Fruit fly (Drosophila melanogaster) whole organism, embryonic: ENCODE results near the gene CG6607.

ENCODE experiments used
- Awh ChIP-seq: fragments of 200-800 bp; sonication (Bioruptor generic); IDR thresholded peaks from 2 replicates; pipeline ENCODE4, ENCODE4 v1.3.6; 2022; ENCODE audit warnings: missing biosample characterization, missing genetic modification characterization
- Bgb ChIP-seq: fragments of 200-800 bp; sonication (Bioruptor generic); IDR thresholded peaks from 2 replicates; pipeline ENCODE4 v1.3.6; 2022; ENCODE audit warnings: missing biosample characterization, missing genetic modification characterization; ENCODE audit not compliant: partially characterized antibody
- CG10959 ChIP-seq: fragments of 200-800 bp; sonication (Bioruptor generic); IDR thresholded peaks from 2 replicates; pipeline ENCODE4 v1.3.6; 2022; ENCODE audit warnings: missing biosample characterization, missing genetic modification characterization
- CG11247 ChIP-seq: fragments of 200-800 bp; sonication (Bioruptor generic); IDR thresholded peaks from 2 replicates; pipeline ENCODE4 v1.3.6; 2022; ENCODE audit warnings: missing biosample characterization, missing genetic modification characterization
- CG12155 ChIP-seq: fragments of 200-800 bp; sonication (Bioruptor generic); optimal IDR thresholded peaks from 3 replicates; lab custom pipeline; 2016; ENCODE audit warnings: missing biosample characterization, missing genetic modification characterization
- CG12219 ChIP-seq: fragments of 200-800 bp; sonication (Bioruptor generic); optimal IDR thresholded peaks from 3 replicates; lab custom pipeline; 2018; ENCODE audit warnings: missing biosample characterization, mild to moderate bottlenecking, missing genetic modification characterization
- CG14965 ChIP-seq: fragments of 200-800 bp; sonication (Bioruptor generic); optimal IDR thresholded peaks from 2 replicates; lab custom pipeline; 2016; ENCODE audit warnings: missing biosample characterization, missing genetic modification characterization, borderline replicate concordance
- CG15696 ChIP-seq: fragments of 200-800 bp; sonication (Bioruptor generic); optimal IDR thresholded peaks from 2 replicates; lab custom pipeline; 2019; ENCODE audit warnings: missing biosample characterization, mild to moderate bottlenecking, missing genetic modification characterization, moderate library complexity
- CG16815 ChIP-seq: fragments of 200-800 bp; sonication (Bioruptor generic); optimal IDR thresholded peaks from 3 replicates; lab custom pipeline; 2017; ENCODE audit warnings: missing biosample characterization, mild to moderate bottlenecking, missing genetic modification characterization
- CG17359 ChIP-seq: fragments of 200-800 bp; sonication (Bioruptor generic); optimal IDR thresholded peaks from 3 replicates; lab custom pipeline; 2018; ENCODE audit warnings: missing biosample characterization, mild to moderate bottlenecking, missing genetic modification characterization, moderate library complexity
- CG18476 ChIP-seq: fragments of 200-800 bp; sonication (Bioruptor generic); optimal IDR thresholded peaks from 2 replicates; lab custom pipeline; 2016; ENCODE audit warnings: missing biosample characterization, mild to moderate bottlenecking, missing genetic modification characterization
- CG2129 ChIP-seq: fragments of 200-800 bp; sonication (Bioruptor generic); IDR thresholded peaks from 2 replicates; pipeline ENCODE4 v1.3.6; 2022; ENCODE audit warnings: missing biosample characterization, missing genetic modification characterization; ENCODE audit not compliant: partially characterized antibody
- CG3281 ChIP-seq: fragments of 200-800 bp; sonication (Bioruptor generic); optimal IDR thresholded peaks from 3 replicates; lab custom pipeline; 2017; ENCODE audit warnings: missing biosample characterization, mild to moderate bottlenecking, missing genetic modification characterization
- CG33557 ChIP-seq: fragments of 200-800 bp; sonication (Bioruptor generic); optimal IDR thresholded peaks from 2 replicates; lab custom pipeline; 2019; ENCODE audit warnings: missing biosample characterization, mild to moderate bottlenecking, missing genetic modification characterization, moderate library complexity
- CG4282 ChIP-seq: fragments of 200-800 bp; sonication (Bioruptor generic); optimal IDR thresholded peaks from 2 replicates; lab custom pipeline; 2016; ENCODE audit warnings: missing biosample characterization, missing genetic modification characterization
- CG4617 ChIP-seq: fragments of 200-800 bp; sonication (Bioruptor generic); optimal IDR thresholded peaks from 3 replicates; lab custom pipeline; 2016; ENCODE audit warnings: missing biosample characterization, missing genetic modification characterization, borderline replicate concordance
- CG6765 ChIP-seq: fragments of 200-800 bp; sonication (Bioruptor generic); optimal IDR thresholded peaks from 3 replicates; lab custom pipeline; 2017; ENCODE audit warnings: missing biosample characterization, mild to moderate bottlenecking, missing genetic modification characterization
- CG6791 ChIP-seq: fragments of 200-800 bp; sonication (Bioruptor generic); IDR thresholded peaks from 3 replicates; pipeline ENCODE4 v1.3.6; 2022; ENCODE audit warnings: missing biosample characterization, missing genetic modification characterization; ENCODE audit not compliant: partially characterized antibody
- CG7745 ChIP-seq: fragments of 200-800 bp; sonication (Bioruptor generic); optimal IDR thresholded peaks from 2 replicates; lab custom pipeline; 2018; ENCODE audit warnings: missing biosample characterization, mild to moderate bottlenecking, missing genetic modification characterization, moderate library complexity
- CG8388 ChIP-seq: fragments of 200-800 bp; sonication (Bioruptor generic); optimal IDR thresholded peaks from 2 replicates; lab custom pipeline; 2019; ENCODE audit warnings: missing biosample characterization, mild to moderate bottlenecking, missing genetic modification characterization, moderate library complexity
- CG9437 ChIP-seq: fragments of 200-800 bp; sonication (Bioruptor generic); optimal IDR thresholded peaks from 2 replicates; lab custom pipeline; 2018; ENCODE audit warnings: missing biosample characterization, mild to moderate bottlenecking, missing genetic modification characterization
- CG9727 ChIP-seq: fragments of 200-800 bp; sonication (Bioruptor generic); optimal IDR thresholded peaks from 3 replicates; lab custom pipeline; 2017; ENCODE audit warnings: missing biosample characterization, mild to moderate bottlenecking, missing genetic modification characterization
- CG9797 ChIP-seq: fragments of 200-800 bp; sonication (Bioruptor generic); optimal IDR thresholded peaks from 3 replicates; lab custom pipeline; 2018; ENCODE audit warnings: missing biosample characterization, mild to moderate bottlenecking, missing genetic modification characterization
- CG9817 ChIP-seq: fragments of 200-800 bp; sonication (Bioruptor generic); optimal IDR thresholded peaks from 2 replicates; lab custom pipeline; 2018; ENCODE audit warnings: missing biosample characterization, mild to moderate bottlenecking, missing genetic modification characterization, moderate library complexity
- Dip2 ChIP-seq: fragments of 200-800 bp; sonication (Bioruptor generic); IDR thresholded peaks from 2 replicates; pipeline ENCODE4 v1.3.6; 2022; ENCODE audit warnings: missing biosample characterization, missing genetic modification characterization
- E2f2 ChIP-seq: fragments of 200-800 bp; sonication (Bioruptor generic); IDR thresholded peaks from 2 replicates; pipeline ENCODE4 v1.3.6; 2022; ENCODE audit warnings: missing biosample characterization, missing genetic modification characterization
- HmgZ ChIP-seq: fragments of 200-800 bp; sonication (Bioruptor generic); optimal IDR thresholded peaks from 2 replicates; lab custom pipeline; 2018; ENCODE audit warnings: missing biosample characterization, mild to moderate bottlenecking, missing genetic modification characterization
- Hr51 ChIP-seq, 2 experiments: fragments of 200-800 bp; sonication (Bioruptor generic); optimal IDR thresholded peaks; 2 replicates in 1 of 2; 3 replicates in 1 of 2; lab custom pipeline; 2016 to 2018; ENCODE audit warnings: missing biosample characterization in 2 of 2, missing genetic modification characterization in 2 of 2, mild to moderate bottlenecking in 1 of 2, moderate library complexity in 1 of 2
- Nf-YC ChIP-seq: fragments of 200-800 bp; optimal IDR thresholded peaks from 3 replicates; lab custom pipeline; 2019; ENCODE audit warnings: missing biosample characterization, mild to moderate bottlenecking, missing genetic modification characterization, moderate library complexity
- Ptx1 ChIP-seq: fragments of 200-800 bp; sonication (Bioruptor generic); IDR thresholded peaks from 2 replicates; pipeline ENCODE4 v1.3.6; 2022; ENCODE audit warnings: missing biosample characterization, missing genetic modification characterization
- Rfx ChIP-seq: fragments of 200-800 bp; sonication (Bioruptor generic); IDR thresholded peaks from 2 replicates; pipeline ENCODE4 v1.3.6; 2022; ENCODE audit warnings: missing biosample characterization, missing genetic modification characterization
- Stat92E ChIP-seq, 3 experiments: fragments of >200 bp in 2 of 3; fragments of 200-800 bp in 1 of 3; sonication (Bioruptor generic) in 1 of 3; optimal IDR thresholded peaks; 2 replicates each; lab custom pipeline; 2017 to 2019; ENCODE audit warnings: missing biosample characterization in 3 of 3, missing genetic modification characterization in 3 of 3, mild to moderate bottlenecking in 1 of 3, moderate library complexity in 1 of 3
- abd-A ChIP-seq: fragments of 200-800 bp; sonication (Bioruptor generic); optimal IDR thresholded peaks from 3 replicates; lab custom pipeline; 2019; ENCODE audit warnings: missing biosample characterization, mild to moderate bottlenecking, missing genetic modification characterization, moderate library complexity
- amos ChIP-seq: fragments of 200-800 bp; sonication (Bioruptor generic); IDR thresholded peaks from 2 replicates; pipeline ENCODE4 v1.3.6; 2022; ENCODE audit warnings: missing biosample characterization, missing genetic modification characterization; ENCODE audit not compliant: partially characterized antibody
- ase ChIP-seq: fragments of 200-800 bp; sonication (Bioruptor generic); IDR thresholded peaks from 3 replicates; pipeline ENCODE4 v1.3.6; 2022; ENCODE audit warnings: missing biosample characterization, missing genetic modification characterization
- az2 ChIP-seq: fragments of 200-800 bp; sonication (Bioruptor generic); optimal IDR thresholded peaks from 3 replicates; lab custom pipeline; 2016; ENCODE audit warnings: missing biosample characterization, missing genetic modification characterization
- bab2 ChIP-seq: fragments of 200-800 bp; sonication (Bioruptor generic); optimal IDR thresholded peaks from 2 replicates; lab custom pipeline; 2016; ENCODE audit warnings: missing biosample characterization, missing genetic modification characterization
- bsh ChIP-seq, 2 experiments: fragments of 200-800 bp; sonication (Bioruptor generic); optimal IDR thresholded peaks; 2 replicates each; lab custom pipeline; 2017 to 2018; ENCODE audit warnings: mild to moderate bottlenecking in 2 of 2, missing biosample characterization in 2 of 2, missing genetic modification characterization in 2 of 2, moderate library complexity in 1 of 2
- chn ChIP-seq: fragments of 200-800 bp; sonication (Bioruptor generic); optimal IDR thresholded peaks from 2 replicates; lab custom pipeline; 2016; ENCODE audit warnings: missing biosample characterization, missing genetic modification characterization
- corto ChIP-seq: fragments of 200-800 bp; sonication (Bioruptor generic); optimal IDR thresholded peaks from 2 replicates; lab custom pipeline; 2016; ENCODE audit warnings: missing biosample characterization, mild to moderate bottlenecking, missing genetic modification characterization, moderate library complexity
- dm ChIP-seq: fragments of 200-800 bp; sonication (Bioruptor generic); optimal IDR thresholded peaks from 3 replicates; lab custom pipeline; 2016; ENCODE audit warnings: missing biosample characterization, missing genetic modification characterization
- fd3F ChIP-seq: fragments of 200-800 bp; sonication (Bioruptor generic); optimal IDR thresholded peaks from 2 replicates; lab custom pipeline; 2018; ENCODE audit warnings: missing biosample characterization, mild to moderate bottlenecking, missing genetic modification characterization, moderate library complexity
- kay ChIP-seq: fragments of 200-800 bp; sonication (Bioruptor generic); optimal IDR thresholded peaks from 2 replicates; lab custom pipeline; 2016; ENCODE audit warnings: missing biosample characterization, missing genetic modification characterization
- nerfin-2 ChIP-seq: fragments of 200-800 bp; sonication (Bioruptor generic); IDR thresholded peaks from 2 replicates; pipeline ENCODE4 v1.3.6; 2022; ENCODE audit warnings: missing biosample characterization, missing genetic modification characterization; ENCODE audit not compliant: partially characterized antibody
- otp ChIP-seq: fragments of 200-800 bp; sonication (Bioruptor generic); IDR thresholded peaks from 3 replicates; pipeline ENCODE4, ENCODE4 v1.3.6; 2022; ENCODE audit warnings: missing biosample characterization, missing genetic modification characterization
- run ChIP-seq: fragments of 200-800 bp; sonication (Bioruptor generic); optimal IDR thresholded peaks from 3 replicates; lab custom pipeline; 2018; ENCODE audit warnings: missing biosample characterization, mild to moderate bottlenecking, missing genetic modification characterization
- sens ChIP-seq: fragments of 200-800 bp; sonication (Bioruptor generic); peaks from one replicate; lab custom pipeline; 2016; ENCODE audit warnings: missing biosample characterization, missing genetic modification characterization
- shn ChIP-seq: fragments of 200-800 bp; sonication (Bioruptor generic); optimal IDR thresholded peaks from 3 replicates; lab custom pipeline; 2016; ENCODE audit warnings: missing biosample characterization, missing genetic modification characterization
- stc ChIP-seq: fragments of 200-800 bp; sonication (Bioruptor generic); IDR thresholded peaks from 2 replicates; pipeline ENCODE4 v1.3.6; 2022; ENCODE audit warnings: missing biosample characterization, missing genetic modification characterization
- stwl ChIP-seq: fragments of 200-800 bp; sonication (Bioruptor generic); optimal IDR thresholded peaks from 3 replicates; lab custom pipeline; 2018; ENCODE audit warnings: missing biosample characterization, mild to moderate bottlenecking, missing genetic modification characterization, moderate library complexity

The CG6607 gene

DNA sequence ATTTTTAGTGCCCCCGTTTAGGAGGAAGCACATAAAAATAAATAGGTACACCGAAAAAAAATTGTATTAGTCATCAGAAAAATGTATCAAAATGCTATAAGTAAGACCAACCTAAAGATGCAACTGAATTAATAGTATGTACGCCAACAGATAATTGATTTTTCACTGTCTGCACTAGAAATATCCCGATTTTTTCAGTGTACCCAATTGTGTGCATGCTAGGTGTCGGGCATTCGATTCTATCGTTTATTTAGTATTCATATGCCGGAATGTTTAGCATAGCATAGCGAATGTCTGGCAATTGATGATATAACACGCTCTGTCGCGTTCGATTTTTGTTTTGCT lies 39.6 kb downstream of the CG6607 start (continued):
- TF ChIP-seq fd3F (GFP tag; lab: Kevin White, UChicago) (peak; percentile 75), stwl (tag; lab: Kevin White, UChicago) (no peak), run (tag; lab: Kevin White, UChicago) (peak; percentile 74), bsh (GFP tag; optimal IDR thresholded peaks at IDR 0.05; lab: Kevin White, UChicago) (peak; percentile 6 to 89), CG9727 (peak; percentile 80), E2f2 (GFP tag; lab: Robert Waterston, UW) (peak; percentile 69), CG9817 (tag; lab: Kevin White, UChicago) (peak; percentile 88), CG12219 (GFP tag; lab: Kevin White, UChicago) (peak; percentile 87), kay (GFP tag; lab: Kevin White, UChicago) (peak; percentile 67), Stat92E (GFP tag; optimal IDR thresholded peaks at IDR 0.05; lab: Kevin White, UChicago) (no peak), abd-A (tag; lab: Kevin White, UChicago) (peak; percentile 71), CG2129 (GFP tag; lab: Robert Waterston, UW) (no peak), CG15696 (peak; percentile 44), Rfx (GFP tag; lab: Robert Waterston, UW) (peak; percentile 93), CG17359 (tag; lab: Kevin White, UChicago) (peak; percentile 82), CG9437 (peak; percentile 77), CG7745 (tag; lab: Kevin White, UChicago) (no peak), Dip2 (no peak), CG8388 (GFP tag; lab: Kevin White, UChicago) (peak; percentile 82), CG9797 (GFP tag; lab: Kevin White, UChicago) (no peak), CG4282 (GFP tag; lab: Kevin White, UChicago) (peak; percentile 67), stc (GFP tag; lab: Robert Waterston, UW) (peak; percentile 87), dm (GFP tag; lab: Kevin White, UChicago) (peak; percentile 72), otp (peak; percentile 91), CG6765 (GFP tag; lab: Kevin White, UChicago) (peak; percentile 77), az2 (GFP tag; lab: Kevin White, UChicago) (peak; percentile 88), Awh (peak; percentile 81), chn (GFP tag; lab: Kevin White, UChicago) (peak; percentile 87), Bgb (GFP tag; lab: Robert Waterston, UW) (no peak), CG4617 (GFP tag; lab: Kevin White, UChicago) (peak; percentile 51), CG33557 (no peak), Hr51 (GFP tag; optimal IDR thresholded peaks at IDR 0.05; lab: Kevin White, UChicago) (peak; percentile 77 to 90), shn (GFP tag; lab: Kevin White, UChicago) (peak; percentile 80), Nf-YC (tag; lab: Kevin White, UChicago) (peak; percentile 66), CG3281 (GFP tag; lab: Kevin White, UChicago) (peak; percentile 84), corto (no peak), bab2 (peak; percentile 93), CG11247 (GFP tag; lab: Robert Waterston, UW) (peak; percentile 85), sens (GFP tag; lab: Kevin White, UChicago) (peak; percentile 98), CG6791 (no peak), amos (no peak), CG14965 (GFP tag; lab: Kevin White, UChicago) (peak; percentile 73), CG10959 (GFP tag; lab: Robert Waterston, UW) (peak; percentile 68), nerfin-2 (no peak), CG16815 (peak; percentile 59), Ptx1 (GFP tag; lab: Robert Waterston, UW) (peak; percentile 93), CG12155 (GFP tag; lab: Kevin White, UChicago) (peak; percentile 82), CG18476 (peak; percentile 67), HmgZ (tag; lab: Kevin White, UChicago) (peak; percentile 79), ase (GFP tag; lab: Robert Waterston, UW) (peak; percentile 79; the same call in 2 of the 3 replicates)
